Fruit fly (Drosophila melanogaster) whole organism, wandering third instar larva: ENCODE measurements around the gene CG44001.

Experiments used
- GATAd ChIP-seq: sonication (Bioruptor generic); optimal IDR thresholded peaks from 2 replicates; lab custom pipeline; 2016; ENCODE audit warnings: missing biosample characterization, missing genetic modification characterization
- Hnf4 ChIP-seq: fragments of 200-800 bp; sonication (Bioruptor generic); optimal IDR thresholded peaks from 2 replicates; lab custom pipeline; 2016; ENCODE audit warnings: missing biosample characterization, mild to moderate bottlenecking, missing genetic modification characterization
- Hr83 ChIP-seq: fragments of 200-300 bp; sonication (Bioruptor generic); optimal IDR thresholded peaks from 2 replicates; lab custom pipeline; 2016; ENCODE audit warnings: missing biosample characterization, mild to moderate bottlenecking, missing genetic modification characterization, moderate library complexity; ENCODE audit not compliant: poor library complexity, severe bottlenecking
- Mio ChIP-seq: sonication (Bioruptor generic); optimal IDR thresholded peaks from 2 replicates; lab custom pipeline; 2016; ENCODE audit warnings: missing biosample characterization, missing genetic modification characterization
- Myc ChIP-seq: fragments of >200 bp; optimal IDR thresholded peaks from 2 replicates; lab custom pipeline; 2017
- OdsH ChIP-seq: fragments of 200-800 bp; sonication (Bioruptor generic); optimal IDR thresholded peaks from 2 replicates; lab custom pipeline; 2016; ENCODE audit warnings: missing biosample characterization, mild to moderate bottlenecking, missing genetic modification characterization
- Rel ChIP-seq, 2 experiments: fragments of 200-800 bp; sonication (Bioruptor generic) in 1 of 2; optimal IDR thresholded peaks; 2 replicates in 1 of 2; 3 replicates in 1 of 2; lab custom pipeline; 2016 to 2019; ENCODE audit warnings: mild to moderate bottlenecking in 2 of 2, missing biosample characterization in 2 of 2, missing genetic modification characterization in 2 of 2, moderate library complexity in 1 of 2
- Sp1 ChIP-seq: fragments of 200-800 bp; sonication (Bioruptor generic); optimal IDR thresholded peaks from 3 replicates; lab custom pipeline; 2019; ENCODE audit warnings: missing biosample characterization, mild to moderate bottlenecking, missing genetic modification characterization, moderate library complexity
- br ChIP-seq: fragments of 200-800 bp; sonication (Bioruptor generic); optimal IDR thresholded peaks from 2 replicates; lab custom pipeline; 2016; ENCODE audit warnings: missing biosample characterization, missing genetic modification characterization
- brk ChIP-seq: fragments of 200-800 bp; sonication (Bioruptor generic); optimal IDR thresholded peaks from 2 replicates; lab custom pipeline; 2016; ENCODE audit warnings: missing biosample characterization, mild to moderate bottlenecking, missing genetic modification characterization
- dmrt93B ChIP-seq: fragments of 200-800 bp; sonication (Bioruptor generic); optimal IDR thresholded peaks from 2 replicates; lab custom pipeline; 2018; ENCODE audit warnings: missing biosample characterization, mild to moderate bottlenecking, missing genetic modification characterization
- ey ChIP-seq: fragments of 200-800 bp; sonication (Bioruptor generic); optimal IDR thresholded peaks from 2 replicates; lab custom pipeline; 2016; ENCODE audit warnings: missing biosample characterization, missing genetic modification characterization
- h ChIP-seq: fragments of 200-800 bp; sonication (Bioruptor generic); optimal IDR thresholded peaks from 3 replicates; lab custom pipeline; 2016; ENCODE audit warnings: missing biosample characterization, mild to moderate bottlenecking, missing genetic modification characterization
- lola ChIP-seq: fragments of >200 bp; optimal IDR thresholded peaks from 2 replicates; lab custom pipeline; 2017; ENCODE audit warnings: missing biosample characterization, missing genetic modification characterization
- psq ChIP-seq: fragments of 200-800 bp; sonication (Bioruptor generic); optimal IDR thresholded peaks from 3 replicates; lab custom pipeline; 2017; ENCODE audit warnings: missing biosample characterization, mild to moderate bottlenecking, missing genetic modification characterization, moderate library complexity
- rgr ChIP-seq: fragments of 200-800 bp; sonication (Bioruptor generic); optimal IDR thresholded peaks from 3 replicates; lab custom pipeline; 2016; ENCODE audit warnings: missing biosample characterization, mild to moderate bottlenecking, missing genetic modification characterization
- sage ChIP-seq: fragments of 200-800 bp; sonication (Bioruptor generic); optimal IDR thresholded peaks from 2 replicates; lab custom pipeline; 2016; ENCODE audit warnings: missing biosample characterization, mild to moderate bottlenecking, missing genetic modification characterization
- woc ChIP-seq: sonication (Bioruptor generic); optimal IDR thresholded peaks from 2 replicates; lab custom pipeline; 2016; ENCODE audit warnings: missing biosample characterization, mild to moderate bottlenecking, missing genetic modification characterization

The CG44001 gene

DNA sequence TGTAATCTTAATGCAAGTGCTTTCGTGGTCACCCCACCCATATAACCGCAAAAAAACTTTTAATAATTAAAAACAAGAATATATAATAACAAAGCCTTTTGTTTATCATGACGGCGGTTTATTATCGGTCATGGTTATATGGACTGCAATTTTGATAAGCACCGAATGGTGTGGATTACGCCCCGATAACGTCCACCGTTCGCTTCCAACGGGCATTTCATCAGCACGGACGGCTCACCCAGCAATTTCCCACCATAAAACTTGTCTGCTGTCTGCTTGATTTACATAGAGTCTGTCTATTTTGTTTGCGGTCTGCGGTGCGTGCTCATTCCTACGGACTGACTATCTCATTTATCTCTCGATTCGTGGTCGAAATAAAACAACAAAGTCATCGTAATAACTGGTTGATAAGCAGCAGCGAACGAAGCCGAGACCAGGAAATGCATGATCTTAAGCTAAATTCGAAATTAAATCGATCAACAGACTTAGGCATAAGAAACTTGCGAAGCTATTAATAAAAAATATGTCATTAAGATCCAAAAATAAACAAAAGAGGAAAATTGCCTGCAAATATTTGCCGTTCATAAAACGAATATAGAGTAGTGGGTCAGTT, 52.4 kb downstream of the CG44001 start:
- peak; percentile 56 for TF ChIP-seq sage (GFP tag; lab: Kevin White, UChicago)
- peak; percentile 40 for TF ChIP-seq Sp1 (GFP tag; lab: Kevin White, UChicago)
- peak; percentile 45 for TF ChIP-seq h
- no peak for TF ChIP-seq Rel (GFP tag; optimal IDR thresholded peaks at IDR 0.05; lab: Kevin White, UChicago)
- TF ChIP-seq Rel (tag; optimal IDR thresholded peaks at IDR 0.05; lab: Kevin White, UChicago), result peak; percentile 53
- no peak for TF ChIP-seq Myc (lab: Kevin White, UChicago)
- TF ChIP-seq lola (GFP tag; lab: Kevin White, UChicago), result no peak
- peak; percentile 63 for TF ChIP-seq brk (GFP tag; lab: Kevin White, UChicago)
- TF ChIP-seq rgr (GFP tag; lab: Kevin White, UChicago), result peak; percentile 21

DNA sequence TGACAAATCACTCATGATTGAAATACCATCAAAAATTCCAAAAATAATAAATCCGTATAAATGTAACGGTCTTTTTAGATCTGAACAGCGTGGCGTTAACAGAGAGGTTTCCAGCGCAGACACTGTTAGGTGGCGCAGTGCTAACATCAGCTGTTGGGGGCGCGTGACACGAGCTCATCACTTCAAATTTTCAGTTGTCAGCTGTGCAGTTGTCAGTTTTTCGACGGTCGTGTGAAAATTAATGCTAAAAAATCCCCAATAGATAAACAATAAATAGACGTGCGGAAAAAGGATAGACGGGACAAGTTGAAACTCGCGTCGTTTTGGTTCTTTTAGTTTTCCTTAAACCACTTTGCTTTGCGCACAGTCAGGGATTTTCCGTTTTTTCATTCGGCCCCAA, 53.2 kb downstream of the CG44001 start, which contains the start of gene CG4230:
TSS of gene CG4230 (plus strand) at position 6 of the 400 bp plus-strand sequence.
- no peak for TF ChIP-seq h
- peak; percentile 28 for TF ChIP-seq brk (GFP tag; lab: Kevin White, UChicago)
- peak; percentile 1 for TF ChIP-seq Hr83
- peak; percentile 9 for TF ChIP-seq rgr (GFP tag; lab: Kevin White, UChicago)
- TF ChIP-seq Mio (GFP tag; lab: Kevin White, UChicago), result no peak
- no peak for TF ChIP-seq br (GFP tag; lab: Kevin White, UChicago)
- TF ChIP-seq ey (GFP tag; lab: Kevin White, UChicago), result no peak
- no peak for TF ChIP-seq Rel (GFP tag; optimal IDR thresholded peaks at IDR 0.05; lab: Kevin White, UChicago)
- TF ChIP-seq Rel (tag; optimal IDR thresholded peaks at IDR 0.05; lab: Kevin White, UChicago), result peak; percentile 90

DNA sequence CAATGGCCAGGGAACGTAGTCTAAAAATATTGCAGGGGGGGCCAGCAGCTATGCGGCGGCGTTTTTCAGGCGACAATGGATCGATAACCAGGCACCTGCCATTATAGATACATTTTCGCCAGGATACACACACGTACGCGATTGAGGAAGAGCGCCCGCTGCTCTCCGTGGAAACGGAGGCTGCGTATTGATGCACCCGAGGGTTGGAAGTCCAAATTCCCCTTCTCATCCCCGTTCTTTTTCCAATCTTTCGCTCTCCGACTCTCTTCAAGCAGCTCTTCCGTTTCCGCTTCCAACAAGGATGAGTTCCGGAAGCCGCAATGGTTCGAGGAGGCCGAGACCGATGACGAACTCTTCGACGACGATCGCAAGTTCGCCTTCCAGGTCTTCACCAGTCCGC, 53.7 kb downstream of the CG44001 start:
- TF ChIP-seq GATAd (GFP tag; lab: Kevin White, UChicago) (no peak), woc (no peak), dmrt93B (GFP tag; lab: Kevin White, UChicago) (no peak), psq (GFP tag; lab: Kevin White, UChicago) (no peak), Hnf4 (GFP tag; lab: Kevin White, UChicago) (no peak), Myc (lab: Kevin White, UChicago) (no peak), sage (GFP tag; lab: Kevin White, UChicago) (no peak), OdsH (GFP tag; lab: Kevin White, UChicago) (no peak)
